Worm (Caenorhabditis elegans) whole organism, early embryonic: ENCODE results near the gene tbx-36.

ENCODE experiments used
- ama-1 ChIP-seq: fragments of 150-350 bp; optimal IDR thresholded peaks from 2 replicates; lab custom pipeline; 2014
- flt-1 ChIP-seq: fragments of 200-800 bp; sonication (Bioruptor generic); IDR thresholded peaks from 2 replicates; pipeline ENCODE4 v1.3.6; 2022; ENCODE audit warnings: missing genetic modification characterization, missing compliant biosample characterization
- pes-1 ChIP-seq: fragments of 200-800 bp; sonication (Bioruptor generic); IDR thresholded peaks from 2 replicates; pipeline ENCODE4 v1.3.6; 2022; ENCODE audit warnings: missing genetic modification reagents, missing genetic modification characterization, missing compliant biosample characterization
- tbx-11 ChIP-seq: fragments of 200-800 bp; sonication (Bioruptor generic); IDR thresholded peaks from 2 replicates; pipeline ENCODE4 v1.3.6; 2022; ENCODE audit warnings: missing genetic modification characterization, missing compliant biosample characterization
- tra-4 ChIP-seq: sonication (generic microtip); optimal IDR thresholded peaks from 2 replicates; lab custom pipeline; 2017; ENCODE audit warnings: missing genetic modification characterization, missing compliant biosample characterization

ce11 chrIV:11945621-11946020, 4.7 kb upstream of the tbx-36 start, which contains the start of gene ZK829.3:
- TF ChIP-seq ama-1 (lab: Kevin White, UChicago): no peak
- no peak for TF ChIP-seq pes-1 (GFP tag; lab: Robert Waterston, UW)
- TF ChIP-seq tbx-11 (GFP tag; lab: Robert Waterston, UW): no peak
- no peak for TF ChIP-seq flt-1 (GFP tag; lab: Robert Waterston, UW)
- TF ChIP-seq tra-4 (tag; lab: Kevin White, UChicago): no peak
